Worm (Caenorhabditis elegans): ENCODE results near the gene srh-37.

Gene srh-37

DNA sequence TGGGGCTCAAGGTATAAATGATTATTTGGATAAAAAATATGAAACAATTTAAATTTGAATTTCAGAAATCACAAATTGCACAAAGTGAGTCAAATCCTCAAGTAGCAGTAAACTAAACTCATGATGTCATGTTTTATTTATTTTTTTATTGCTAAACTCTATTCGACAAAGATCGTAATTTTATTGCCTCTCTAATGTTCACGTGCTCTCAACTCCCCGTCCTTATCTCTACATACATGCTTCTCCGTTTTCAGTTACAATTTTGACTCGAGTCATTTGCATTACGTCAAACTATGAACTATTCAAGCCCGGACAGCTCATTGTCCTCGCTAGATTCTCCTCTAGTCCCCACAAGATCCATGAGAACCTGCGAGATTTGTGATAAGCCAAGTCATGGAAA, 37.8 kb downstream of the srh-37 start, which contains the start of gene nhr-99 (continued):
- TF ChIP-seq daf-16 (GFP tag; optimal IDR thresholded peaks at IDR 0.05) = no peak
- TF ChIP-seq daf-16 (tag; optimal IDR thresholded peaks at IDR 0.05) = peak; percentile 75
- TF ChIP-seq T20F7.1 (GFP tag; optimal IDR thresholded peaks at IDR 0.05) = no peak
- TF ChIP-seq R02D3.7 (tag; optimal IDR thresholded peaks at IDR 0.05) = no peak
- no peak for TF ChIP-seq mxl-2 (GFP tag; conservative IDR thresholded peaks at IDR 0.05)
- TF ChIP-seq gei-8 (GFP tag; optimal IDR thresholded peaks at IDR 0.05) = no peak
- TF ChIP-seq nhr-102 (tag; optimal IDR thresholded peaks at IDR 0.05) = no peak
- TF ChIP-seq dmd-6 (GFP tag; IDR thresholded peaks at IDR 0.05) = peak; percentile 79
- TF ChIP-seq lsy-2 (tag; optimal IDR thresholded peaks at IDR 0.05) = no peak
- no peak for TF ChIP-seq mep-1 (tag; optimal IDR thresholded peaks at IDR 0.05)
- no peak for TF ChIP-seq egl-27 (tag; optimal IDR thresholded peaks at IDR 0.05)
- no peak for TF ChIP-seq nhr-76 (tag; optimal IDR thresholded peaks at IDR 0.05)
- TF ChIP-seq daf-19 (GFP tag; conservative IDR thresholded peaks at IDR 0.05) = no peak
- no peak for TF ChIP-seq fos-1 (tag; optimal IDR thresholded peaks at IDR 0.05)
- TF ChIP-seq lim-7 (GFP tag; IDR thresholded peaks at IDR 0.05) = no peak

DNA sequence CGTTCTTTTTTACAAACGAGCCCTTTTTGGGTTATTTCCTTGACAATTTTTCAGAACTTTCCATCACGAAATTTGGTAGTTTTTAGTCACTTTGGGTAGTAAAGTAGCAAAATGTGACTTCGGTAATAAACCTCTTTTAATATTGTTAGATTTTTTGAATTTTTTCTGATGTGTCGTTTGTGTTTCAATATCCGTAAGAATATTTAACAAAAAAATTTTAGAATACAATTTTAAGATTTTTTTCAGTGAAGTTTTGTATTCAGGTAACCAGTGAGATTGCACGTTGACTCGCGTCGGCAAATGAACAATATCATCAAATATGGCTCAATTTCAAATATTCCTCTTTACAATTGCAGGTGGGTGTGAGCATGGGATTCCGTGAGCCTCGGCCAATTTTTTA, 39.7 kb downstream of the srh-37 start, which contains the start of gene srt-31:
TSS of gene srt-31 (plus strand) at position 301 of the 400 bp plus-strand sequence.
- TF ChIP-seq zfp-3 (GFP tag; conservative IDR thresholded peaks at IDR 0.05) (no peak), cey-2 (tag; optimal IDR thresholded peaks at IDR 0.05; ENCODE audit: borderline replicate concordance, insufficient read depth) (no peak), php-3 (GFP tag; IDR thresholded peaks at IDR 0.05) (no peak), duxl-1 (tag; optimal IDR thresholded peaks at IDR 0.05; ENCODE audit: poor library complexity) (no peak), arid-1 (GFP tag; conservative IDR thresholded peaks at IDR 0.05) (no peak), lir-3 (tag; optimal IDR thresholded peaks at IDR 0.05) (no peak), aha-1 (tag) (no peak), nhr-48 (tag; optimal IDR thresholded peaks at IDR 0.05) (no peak), nhr-76 (tag; optimal IDR thresholded peaks at IDR 0.05) (no peak)

DNA sequence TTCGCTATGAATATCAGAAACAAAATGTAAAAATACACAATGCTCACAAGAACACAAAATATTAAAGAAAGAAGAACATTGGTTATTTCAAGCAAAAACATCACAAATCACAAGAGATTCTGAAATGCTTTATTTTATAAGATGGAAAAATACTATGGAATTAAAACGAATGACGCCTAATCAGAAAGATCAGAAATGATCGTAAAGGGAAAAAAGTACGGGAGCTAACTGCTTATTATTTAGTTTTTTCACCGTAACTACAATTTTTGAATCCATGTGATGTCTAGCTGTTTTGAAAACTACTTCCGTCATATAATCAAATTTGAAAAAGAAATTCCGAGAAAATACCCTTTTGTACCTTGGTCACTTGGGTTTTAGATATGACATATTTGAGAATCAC, 43.9 kb downstream of the srh-37 start, which contains the start of gene srbc-57:
TSS of gene srbc-57 (minus strand) at position 101 of the 400 bp plus-strand sequence.
- no peak for TF ChIP-seq dmd-9 (GFP tag; IDR thresholded peaks at IDR 0.05)
- no peak for TF ChIP-seq T26A8.4 (GFP tag; IDR thresholded peaks at IDR 0.05)
- no peak for TF ChIP-seq aly-2 (tag; optimal IDR thresholded peaks at IDR 0.05)

DNA sequence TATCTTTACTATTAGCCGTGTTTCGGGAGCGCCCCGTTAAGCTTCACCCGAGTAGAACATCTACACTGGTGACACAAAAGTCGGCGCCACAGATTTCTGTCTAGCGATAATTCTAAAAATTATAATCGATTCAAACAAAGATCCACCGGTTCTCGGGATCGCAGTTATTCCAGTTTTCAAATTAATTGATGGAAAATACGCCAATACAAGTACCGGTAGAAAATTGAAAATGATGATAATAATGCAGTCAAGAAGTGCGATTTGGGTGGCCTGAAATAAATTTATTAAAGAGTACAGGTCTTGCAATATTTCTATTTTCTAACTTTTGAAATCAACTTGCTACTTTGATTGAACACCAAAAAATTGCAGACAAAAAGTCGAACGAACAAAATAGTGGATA, 44.8 kb downstream of the srh-37 start:
- TF ChIP-seq unc-62 (GFP tag; optimal IDR thresholded peaks at IDR 0.05 in 1 of 2) (peak in 1 of 2 experiments; percentile 73), unc-62 (tag; optimal IDR thresholded peaks at IDR 0.05) (no peak), ceh-20 (GFP tag; IDR thresholded peaks at IDR 0.05) (no peak), daf-12 (tag; optimal IDR thresholded peaks at IDR 0.05) (no peak), dve-1 (tag; optimal IDR thresholded peaks at IDR 0.05; ENCODE audit: insufficient read depth) (peak; percentile 4)

DNA sequence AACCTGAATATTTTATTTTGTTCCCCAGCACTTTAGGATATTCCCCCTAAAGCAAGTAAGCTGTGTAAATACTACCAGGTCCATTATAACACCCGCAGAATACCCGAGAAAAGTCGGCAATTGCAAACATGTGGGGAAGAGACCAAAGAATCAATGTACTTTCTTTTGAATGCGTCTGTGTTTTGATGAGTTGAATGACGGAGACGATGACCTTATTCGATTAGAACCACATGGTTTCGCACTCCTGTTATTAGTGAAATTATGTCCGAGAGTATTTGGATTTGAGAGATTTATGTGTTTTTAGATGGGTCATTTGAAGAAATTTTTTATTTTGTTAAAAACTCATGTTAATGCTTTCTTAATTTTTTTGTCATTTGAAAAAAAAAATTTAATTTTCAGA, 47.0 kb downstream of the srh-37 start:
- TF ChIP-seq ceh-20 (GFP tag; IDR thresholded peaks at IDR 0.05) = no peak
- TF ChIP-seq nhr-237 (tag; optimal IDR thresholded peaks at IDR 0.05) = no peak
- no peak for TF ChIP-seq snpc-4 (tag; optimal IDR thresholded peaks at IDR 0.05)
- TF ChIP-seq ceh-62 (tag; optimal IDR thresholded peaks at IDR 0.05) = no peak
- no peak for TF ChIP-seq unc-39 (tag; optimal IDR thresholded peaks at IDR 0.05)
- TF ChIP-seq zip-2 (tag; optimal IDR thresholded peaks at IDR 0.05) = no peak
- TF ChIP-seq T20F7.1 (GFP tag; optimal IDR thresholded peaks at IDR 0.05) = no peak
- no peak for TF ChIP-seq hmg-1.1 (GFP tag; IDR thresholded peaks at IDR 0.05)
- no peak for TF ChIP-seq lin-13 (GFP tag; optimal IDR thresholded peaks at IDR 0.05)
- peak; percentile 3 for TF ChIP-seq mxl-3 (GFP tag; optimal IDR thresholded peaks at IDR 0.05)
- peak; percentile 23 for TF ChIP-seq duxl-1 (tag; optimal IDR thresholded peaks at IDR 0.05; ENCODE audit: poor library complexity)
- TF ChIP-seq madf-9 (GFP tag; conservative IDR thresholded peaks at IDR 0.05) = no peak
- no peak for TF ChIP-seq T26A8.4 (GFP tag; IDR thresholded peaks at IDR 0.05)
- no peak for TF ChIP-seq attf-4 (tag; optimal IDR thresholded peaks at IDR 0.05)
- TF ChIP-seq unc-62 (GFP tag; optimal IDR thresholded peaks at IDR 0.05 in 1 of 2) = peak in 1 of 2 experiments; percentile 73
- no peak for TF ChIP-seq unc-62 (tag; optimal IDR thresholded peaks at IDR 0.05)
- no peak for TF ChIP-seq ces-1 (GFP tag; optimal IDR thresholded peaks at IDR 0.05)
- no peak for TF ChIP-seq saeg-2 (GFP tag; IDR thresholded peaks at IDR 0.05)
- no peak for TF ChIP-seq F49E8.2 (tag; optimal IDR thresholded peaks at IDR 0.05; ENCODE audit: borderline replicate concordance)
- peak; percentile 20 for TF ChIP-seq hlh-30 (tag; optimal IDR thresholded peaks at IDR 0.05; ENCODE audit: insufficient read depth)
- no peak for TF ChIP-seq cey-2 (tag; optimal IDR thresholded peaks at IDR 0.05; ENCODE audit: borderline replicate concordance, insufficient read depth)
